Fruit fly (Drosophila melanogaster): ENCODE measurements around the gene Pitslre.

Gene Pitslre

DNA sequence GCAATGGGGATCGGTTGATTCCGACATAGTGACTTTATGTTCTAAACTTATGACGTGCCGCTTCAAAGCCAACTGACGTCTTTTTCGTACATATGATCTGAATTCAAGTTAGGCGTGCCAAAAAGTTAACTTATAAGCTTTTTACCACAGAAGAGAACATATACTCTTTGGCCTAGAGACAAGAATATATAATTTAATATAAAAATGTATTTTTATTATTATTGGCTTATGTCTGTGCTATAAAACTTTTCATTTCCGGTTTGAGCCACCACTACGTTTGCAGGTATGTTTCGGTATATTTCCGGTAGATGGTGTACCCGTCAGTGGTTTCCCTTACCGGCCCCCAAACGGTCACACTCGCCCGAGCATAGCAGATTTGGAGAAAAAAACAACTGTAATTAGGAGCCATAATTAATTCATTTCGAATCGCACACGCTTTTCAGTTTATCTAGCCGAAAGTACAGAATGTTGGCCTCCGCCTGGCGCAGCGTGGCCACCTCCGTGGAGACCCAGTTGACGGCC, 27.1 kb downstream of the Pitslre start, which contains the start of the genes CG3698 and tzn (continued):
- TF ChIP-seq GATAe (GFP tag; conservative IDR thresholded peaks at IDR 0.05) (peak; percentile 87), slp2 (GFP tag; optimal IDR thresholded peaks at IDR 0.05) (peak; percentile 85), Hr78 (GFP tag; optimal IDR thresholded peaks at IDR 0.05) (no peak), CG31224 (GFP tag; IDR thresholded peaks at IDR 0.05) (peak; percentile 89), CG5180 (GFP tag; optimal IDR thresholded peaks at IDR 0.05) (no peak), hth (optimal IDR thresholded peaks at IDR 0.05) (no peak), CG10321 (GFP tag; IDR thresholded peaks at IDR 0.05) (peak; percentile 80), CG1792 (GFP tag; optimal IDR thresholded peaks at IDR 0.05) (peak; percentile 68), rib (GFP tag; IDR thresholded peaks at IDR 0.05) (peak; percentile 84), mirr (GFP tag; optimal IDR thresholded peaks at IDR 0.05) (peak; percentile 93), tio (GFP tag; optimal IDR thresholded peaks at IDR 0.05) (peak; percentile 87), lola (GFP tag; optimal IDR thresholded peaks at IDR 0.05) (peak in 1 of 3 experiments; percentile 75), Dip3 (GFP tag; optimal IDR thresholded peaks at IDR 0.05) (peak; percentile 68), Myb (GFP tag; optimal IDR thresholded peaks at IDR 0.05) (peak; percentile 78), gcm (GFP tag; optimal IDR thresholded peaks at IDR 0.05) (peak; percentile 90), Drgx (GFP tag; IDR thresholded peaks at IDR 0.05) (peak; percentile 47; the same call in 1 of the 2 replicates), chm (GFP tag; IDR thresholded peaks at IDR 0.05) (peak; percentile 97), Atf6 (GFP tag; IDR thresholded peaks at IDR 0.05) (peak; percentile 88), CG13296 (GFP tag; optimal IDR thresholded peaks at IDR 0.05) (peak; percentile 94), emc (GFP tag; optimal IDR thresholded peaks at IDR 0.05) (peak; percentile 82), D (optimal IDR thresholded peaks at IDR 0.05) (peak; percentile 16), D (GFP tag; optimal IDR thresholded peaks at IDR 0.05) (peak; percentile 94), Optix (GFP tag; IDR thresholded peaks at IDR 0.05) (peak; percentile 90), aop (GFP tag; IDR thresholded peaks at IDR 0.05) (0 out of 2 replicates have a peak, but pooled peaks have one; percentile 48), dati (GFP tag; IDR thresholded peaks at IDR 0.05) (peak; percentile 93), grn (GFP tag; optimal IDR thresholded peaks at IDR 0.05) (peak; percentile 67), CG3407 (GFP tag; optimal IDR thresholded peaks at IDR 0.05) (peak; percentile 94), CG16779 (GFP tag; IDR thresholded peaks at IDR 0.05) (peak; percentile 84), CG10366 (GFP tag; IDR thresholded peaks at IDR 0.05) (peak; percentile 94), CG18599 (GFP tag; optimal IDR thresholded peaks at IDR 0.05) (peak; percentile 93), NC2β (GFP tag; optimal IDR thresholded peaks at IDR 0.05) (peak; percentile 84), CG3726 (GFP tag; IDR thresholded peaks at IDR 0.05) (peak; percentile 89), CG2678 (tag; optimal IDR thresholded peaks at IDR 0.05) (no peak), CG5953 (GFP tag; IDR thresholded peaks at IDR 0.05) (peak; percentile 93), zfh2 (GFP tag; optimal IDR thresholded peaks at IDR 0.05) (peak; percentile 83), Scr (GFP tag; IDR thresholded peaks at IDR 0.05; ENCODE audit: partially characterized antibody) (no peak), CG1647 (GFP tag; optimal IDR thresholded peaks at IDR 0.05) (peak; percentile 71), Taf1 (GFP tag; IDR thresholded peaks at IDR 0.05) (peak; percentile 81), eve (GFP tag; optimal IDR thresholded peaks at IDR 0.05) (no peak), corto (GFP tag; optimal IDR thresholded peaks at IDR 0.05) (no peak), Spps (tag; optimal IDR thresholded peaks at IDR 0.05) (peak; percentile 79), ab (GFP tag; optimal IDR thresholded peaks at IDR 0.05) (no peak), CG9876 (GFP tag; optimal IDR thresholded peaks at IDR 0.05) (peak; percentile 95), ken (GFP tag; IDR thresholded peaks at IDR 0.05) (peak; percentile 95), esg (GFP tag; conservative IDR thresholded peaks at IDR 0.05) (peak; percentile 72), trh (GFP tag; optimal IDR thresholded peaks at IDR 0.05) (peak; percentile 94), CG3065 (GFP tag; optimal IDR thresholded peaks at IDR 0.05) (peak; percentile 90), CG12071 (GFP tag; optimal IDR thresholded peaks at IDR 0.05) (peak; percentile 91), Hr51 (GFP tag; optimal IDR thresholded peaks at IDR 0.05) (peak in 1 of 2 experiments; percentile 86), CG8388 (GFP tag; optimal IDR thresholded peaks at IDR 0.05) (peak; percentile 89), gsb (GFP tag; IDR thresholded peaks at IDR 0.05) (peak; percentile 86)

Measured in whole organism, embryonic.